Worm (Caenorhabditis elegans) whole organism, L4 larva: ENCODE data around the gene ani-2.

ENCODE experiments used
- F26F4.8 ChIP-seq: fragments of 200-800 bp; sonication (Bioruptor generic); conservative IDR thresholded peaks from 2 replicates; pipeline ENCODE4 v1.3.6; 2022; ENCODE audit warnings: missing genetic modification characterization, missing compliant biosample characterization
- F37D6.2 ChIP-seq: sonication (generic microtip); optimal IDR thresholded peaks from 2 replicates; lab custom pipeline; 2016; ENCODE audit warnings: mild to moderate bottlenecking, missing genetic modification characterization, missing compliant biosample characterization
- F44E2.7 ChIP-seq: fragments of 200-800 bp; sonication (Bioruptor generic); IDR thresholded peaks from 2 replicates; pipeline ENCODE4 v2.1.2; 2022; ENCODE audit warnings: missing genetic modification characterization, missing compliant biosample characterization
- Y5F2A.4 ChIP-seq: fragments of 200-800 bp; sonication (Bioruptor generic); optimal IDR thresholded peaks from 2 replicates; lab custom pipeline; 2018; ENCODE audit warnings: mild to moderate bottlenecking, missing genetic modification characterization, missing compliant biosample characterization
- ZK337.2 ChIP-seq: fragments of 200-800 bp; sonication (Bioruptor generic); IDR thresholded peaks from 2 replicates; pipeline ENCODE4 v1.3.6; 2022; ENCODE audit warnings: missing genetic modification reagents, missing genetic modification characterization, missing compliant biosample characterization
- ZK546.5 ChIP-seq, 2 experiments: sonication (generic microtip); optimal IDR thresholded peaks; 2 replicates each; lab custom pipeline; 2017; ENCODE audit warnings: missing biosample characterization in 2 of 2, missing genetic modification characterization in 2 of 2
- aha-1 ChIP-seq: fragments of 150-350 bp; peaks from one replicate; lab custom pipeline; 2014; ENCODE audit warnings: missing biosample characterization, missing genetic modification characterization
- arid-1 ChIP-seq: fragments of 200-800 bp; sonication (Bioruptor generic); conservative IDR thresholded peaks from 2 replicates; pipeline ENCODE4 v1.3.6; 2022; ENCODE audit warnings: missing genetic modification reagents, missing genetic modification characterization, missing compliant biosample characterization
- ceh-32 ChIP-seq: sonication (generic microtip); optimal IDR thresholded peaks from 2 replicates; lab custom pipeline; 2016; ENCODE audit warnings: mild to moderate bottlenecking, missing genetic modification characterization, missing compliant biosample characterization; ENCODE audit not compliant: poor library complexity
- ceh-82 ChIP-seq: sonication (generic microtip); optimal IDR thresholded peaks from 2 replicates; lab custom pipeline; 2017; ENCODE audit warnings: missing biosample characterization, missing genetic modification characterization
- ctbp-1 ChIP-seq: fragments of 200-800 bp; sonication (Bioruptor generic); IDR thresholded peaks from 2 replicates; pipeline ENCODE4 v1.3.6; 2022; ENCODE audit warnings: missing genetic modification reagents, missing genetic modification characterization, missing compliant biosample characterization
- dmd-6 ChIP-seq: fragments of 200-800 bp; sonication (Bioruptor generic); IDR thresholded peaks from 2 replicates; pipeline ENCODE4 v1.3.6; 2022; ENCODE audit warnings: missing genetic modification reagents, missing genetic modification characterization, missing compliant biosample characterization
- dpl-1 ChIP-seq: fragments of 150-350 bp; optimal IDR thresholded peaks from 2 replicates; lab custom pipeline; 2014; ENCODE audit warnings: missing biosample characterization, missing genetic modification reagents, missing genetic modification characterization
- fkh-10 ChIP-seq: fragments of 150-350 bp; optimal IDR thresholded peaks from 2 replicates; lab custom pipeline; 2014; ENCODE audit warnings: missing biosample characterization, missing genetic modification reagents, missing genetic modification characterization
- hlh-30 ChIP-seq: sonication (generic microtip); optimal IDR thresholded peaks from 2 replicates; lab custom pipeline; 2017; ENCODE audit warnings: antibody characterized with exemption, mild to moderate bottlenecking, missing genetic modification characterization, missing compliant biosample characterization; ENCODE audit not compliant: insufficient read depth
- hmg-1.1 ChIP-seq: fragments of 200-800 bp; sonication (Bioruptor generic); IDR thresholded peaks from 2 replicates; pipeline ENCODE4 v1.3.6; 2022; ENCODE audit warnings: missing genetic modification reagents, missing genetic modification characterization, missing compliant biosample characterization
- lin-38 ChIP-seq: fragments of 200-800 bp; sonication (Bioruptor generic); IDR thresholded peaks from 2 replicates; pipeline ENCODE4 v1.3.6; 2022; ENCODE audit warnings: missing genetic modification reagents, missing genetic modification characterization, missing compliant biosample characterization
- lsy-2 ChIP-seq, 2 experiments: fragments of 150-350 bp in 1 of 2; sonication (generic microtip) in 1 of 2; optimal IDR thresholded peaks; 2 replicates each; lab custom pipeline; 2014 to 2017; ENCODE audit warnings: missing biosample characterization in 2 of 2, missing genetic modification characterization in 2 of 2
- madf-9 ChIP-seq: fragments of 200-800 bp; sonication (Bioruptor generic); conservative IDR thresholded peaks from 2 replicates; pipeline ENCODE4 v1.3.6; 2022; ENCODE audit warnings: missing genetic modification reagents, missing genetic modification characterization, missing compliant biosample characterization
- mep-1 ChIP-seq: fragments of 150-350 bp; sonication (generic microtip); optimal IDR thresholded peaks from 3 replicates; lab custom pipeline; 2014; ENCODE audit warnings: missing biosample characterization, missing genetic modification characterization
- mes-2 ChIP-seq: sonication (generic microtip); optimal IDR thresholded peaks from 2 replicates; lab custom pipeline; 2016; ENCODE audit warnings: missing genotype, mild to moderate bottlenecking, missing genetic modification characterization, missing compliant biosample characterization; ENCODE audit not compliant: poor library complexity, severe bottlenecking
- nhr-102 ChIP-seq: sonication (generic microtip); optimal IDR thresholded peaks from 2 replicates; lab custom pipeline; 2016; ENCODE audit warnings: mild to moderate bottlenecking, missing genetic modification characterization, moderate library complexity, missing compliant biosample characterization
- nhr-41 ChIP-seq: fragments of 200-800 bp; sonication (Bioruptor generic); IDR thresholded peaks from 2 replicates; pipeline ENCODE4 v1.3.6; 2022; ENCODE audit warnings: missing genetic modification reagents, missing genetic modification characterization, missing compliant biosample characterization
- nhr-6 ChIP-seq: fragments of 150-350 bp; optimal IDR thresholded peaks from 2 replicates; lab custom pipeline; 2014; ENCODE audit warnings: missing biosample characterization, missing genetic modification characterization
- pha-4 ChIP-seq, 2 experiments: fragments of 150-350 bp in 1 of 2; fragments of 200-800 bp in 1 of 2; sonication (Bioruptor generic) in 1 of 2; IDR thresholded peaks in 1 of 2; optimal IDR thresholded peaks in 1 of 2; 2 replicates each; pipeline versions ENCODE4 v1.3.6 to Lab custom; 2014 to 2022; ENCODE audit warnings: missing genetic modification characterization in 2 of 2, missing genetic modification reagents in 2 of 2, missing biosample characterization in 1 of 2, missing compliant biosample characterization in 1 of 2
- rbr-2 ChIP-seq: sonication (generic microtip); optimal IDR thresholded peaks from 2 replicates; lab custom pipeline; 2016; ENCODE audit warnings: missing genotype, missing genetic modification characterization, missing compliant biosample characterization
- snpc-4 ChIP-seq: fragments of 150-350 bp; optimal IDR thresholded peaks from 2 replicates; lab custom pipeline; 2014; ENCODE audit warnings: missing biosample characterization, missing genetic modification characterization
- spr-1 ChIP-seq: sonication (generic microtip); optimal IDR thresholded peaks from 2 replicates; lab custom pipeline; 2016; ENCODE audit warnings: mild to moderate bottlenecking, missing genetic modification characterization, missing compliant biosample characterization
- spr-3 ChIP-seq: fragments of 200-800 bp; sonication (Bioruptor generic); optimal IDR thresholded peaks from 2 replicates; lab custom pipeline; 2018; ENCODE audit warnings: mild to moderate bottlenecking, missing genetic modification characterization, missing compliant biosample characterization
- tra-1 ChIP-seq: fragments of 200-800 bp; sonication (Bioruptor generic); IDR thresholded peaks from 2 replicates; pipeline ENCODE4 v1.3.6; 2022; ENCODE audit warnings: missing genetic modification reagents, missing genetic modification characterization, missing compliant biosample characterization
- unc-62 ChIP-seq, 3 experiments: fragments of 150-350 bp in 1 of 3; sonication (generic microtip); optimal IDR thresholded peaks in 2 of 3; peaks in 1 of 3; 1 replicate in 1 of 3; 2 replicates in 2 of 3; lab custom pipeline; 2014 to 2017; ENCODE audit warnings: missing biosample characterization in 3 of 3, missing genetic modification characterization in 3 of 3, missing genetic modification reagents in 3 of 3, missing genotype in 1 of 3
- ztf-11 ChIP-seq: fragments of 150-350 bp; optimal IDR thresholded peaks from 2 replicates; lab custom pipeline; 2014; ENCODE audit warnings: missing biosample characterization, missing genetic modification characterization

Gene ani-2

DNA sequence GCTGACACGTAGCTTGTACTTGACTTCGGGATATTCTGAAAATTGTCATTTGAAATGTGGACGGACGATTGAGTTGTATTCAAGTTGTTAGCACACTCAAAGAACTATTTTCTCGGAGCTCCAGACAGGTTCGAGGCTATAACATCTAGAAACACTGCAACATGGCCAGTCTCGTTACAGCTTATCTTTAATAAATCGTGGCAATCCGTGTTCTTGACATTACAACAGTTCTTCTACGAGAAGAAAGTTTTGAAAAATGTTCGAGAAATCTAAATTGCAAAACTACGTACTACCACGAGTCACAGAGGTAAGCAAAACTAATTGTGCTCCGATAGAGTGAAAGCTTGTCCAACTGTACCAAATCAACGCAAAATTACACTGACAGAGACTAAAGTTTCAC is 43.1 kb downstream of the ani-2 start:
- TF ChIP-seq mes-2 (no peak), unc-62 (GFP tag; optimal IDR thresholded peaks at IDR 0.05 in 1 of 2; lab: Kevin White, UChicago) (peak in 1 of 2 experiments; percentile 97), unc-62 (tag; optimal IDR thresholded peaks at IDR 0.05; lab: Kevin White, UChicago) (no peak)

ce11 chrII:6320655-6321388 is 44.3 kb downstream of the ani-2 start, which contains the start of gene efr-3:
TSS of gene efr-3 (minus strand) at chrII:6321159.
- TF ChIP-seq hmg-1.1 (GFP tag; lab: Robert Waterston, UW) (0 out of 2 replicates have a peak, but pooled peaks have one; percentile 16), dmd-6 (GFP tag; lab: Robert Waterston, UW) (no peak), ZK337.2 (GFP tag; lab: Robert Waterston, UW) (no peak), hlh-30 (tag; lab: Kevin White, UChicago) (peak; percentile 11), snpc-4 (tag; lab: Kevin White, UChicago) (no peak), F44E2.7 (GFP tag; lab: Robert Waterston, UW) (no peak), mes-2 (peak; percentile 40), unc-62 (GFP tag; optimal IDR thresholded peaks at IDR 0.05 in 1 of 2; lab: Kevin White, UChicago) (peak in 1 of 2 experiments; percentile 93), unc-62 (tag; optimal IDR thresholded peaks at IDR 0.05; lab: Kevin White, UChicago) (no peak), lsy-2 (tag; optimal IDR thresholded peaks at IDR 0.05; lab: Kevin White, UChicago) (peak in 1 of 2 experiments; percentile 65), dpl-1 (peak; percentile 88), spr-3 (GFP tag; lab: Kevin White, UChicago) (no peak), nhr-6 (peak; percentile 23), nhr-102 (no peak), arid-1 (no peak), mep-1 (tag; lab: Kevin White, UChicago) (no peak), ceh-82 (no peak), Y5F2A.4 (no peak), ztf-11 (tag; lab: Kevin White, UChicago) (no peak), aha-1 (tag; lab: Kevin White, UChicago) (peak; percentile 88), spr-1 (tag; lab: Kevin White, UChicago) (no peak), nhr-41 (GFP tag; lab: Robert Waterston, UW) (no peak), F26F4.8 (GFP tag; lab: Robert Waterston, UW) (no peak), ZK546.5 (tag; optimal IDR thresholded peaks at IDR 0.05; lab: Kevin White, UChicago) (no peak), fkh-10 (GFP tag; lab: Kevin White, UChicago) (no peak), ceh-32 (no peak), madf-9 (GFP tag; lab: Robert Waterston, UW) (no peak), lin-38 (GFP tag; lab: Robert Waterston, UW) (peak; percentile 93), ctbp-1 (GFP tag; lab: Robert Waterston, UW) (no peak), rbr-2 (peak; percentile 20)

- TF ChIP-seq tra-1 (GFP tag; lab: Robert Waterston, UW) (no peak), aha-1 (tag; lab: Kevin White, UChicago) (peak; percentile 70)
These were observed 53.3 kb downstream of the ani-2 start for ce11 chrII:6311888-6312287.

DNA sequence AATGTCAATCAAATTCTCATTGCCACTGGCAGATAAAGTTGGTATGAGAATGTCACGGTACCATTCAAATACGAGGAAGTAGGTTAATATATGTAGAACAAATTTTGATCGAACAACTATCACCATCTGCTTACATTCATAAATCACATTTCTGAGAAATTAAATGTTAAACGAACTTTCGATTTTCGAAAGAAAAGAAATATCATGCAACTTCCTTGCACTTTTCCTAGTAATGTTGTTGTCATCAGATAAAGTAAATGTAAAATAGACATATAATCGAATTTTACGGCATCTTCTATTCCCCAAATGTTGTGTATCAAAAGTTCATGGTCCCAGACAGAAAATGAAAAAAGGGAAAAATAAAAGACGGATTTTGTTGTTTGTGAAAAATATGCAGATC is 53.7 kb downstream of the ani-2 start:
- TF ChIP-seq pha-4 (GFP tag; IDR thresholded peaks at IDR 0.05; lab: Robert Waterston, UW) (no peak), pha-4 (tag; optimal IDR thresholded peaks at IDR 0.05; lab: Kevin White, UChicago) (no peak), F37D6.2 (tag; lab: Kevin White, UChicago) (no peak), unc-62 (GFP tag; optimal IDR thresholded peaks at IDR 0.05 in 1 of 2; lab: Kevin White, UChicago) (peak in 1 of 2 experiments; percentile 44), unc-62 (tag; optimal IDR thresholded peaks at IDR 0.05; lab: Kevin White, UChicago) (no peak)
